Worm (Caenorhabditis elegans): ENCODE results near the gene unc-24.

DNA sequence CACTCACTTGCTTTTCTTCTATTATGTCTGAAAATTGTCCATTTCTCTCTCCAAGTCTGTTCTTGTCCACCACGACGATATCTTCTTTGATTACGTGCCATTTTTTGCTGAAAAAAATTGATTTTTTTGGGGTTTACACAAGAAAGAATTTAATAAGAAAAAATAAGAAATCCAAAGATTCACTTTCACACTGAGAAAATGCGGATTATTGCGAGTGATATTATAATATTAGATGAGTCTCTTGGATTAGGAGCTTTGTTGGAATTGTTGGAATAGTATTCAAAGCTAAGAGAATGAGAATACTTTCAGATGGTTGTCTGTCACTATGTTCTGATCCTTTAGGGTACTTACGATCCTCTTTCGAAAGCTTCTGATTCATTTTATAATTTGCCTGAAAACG lies 40.8 kb upstream of the unc-24 start, which contains the start of gene F20D12.7:
- TF ChIP-seq sptf-1 (tag; optimal IDR thresholded peaks at IDR 0.05), result no peak
- no peak for TF ChIP-seq nhr-237 (tag; optimal IDR thresholded peaks at IDR 0.05)
- TF ChIP-seq zip-8 (tag; optimal IDR thresholded peaks at IDR 0.05), result no peak
